Worm (Caenorhabditis elegans): Measurements from ENCODE around the gene F56D6.9.

DNA sequence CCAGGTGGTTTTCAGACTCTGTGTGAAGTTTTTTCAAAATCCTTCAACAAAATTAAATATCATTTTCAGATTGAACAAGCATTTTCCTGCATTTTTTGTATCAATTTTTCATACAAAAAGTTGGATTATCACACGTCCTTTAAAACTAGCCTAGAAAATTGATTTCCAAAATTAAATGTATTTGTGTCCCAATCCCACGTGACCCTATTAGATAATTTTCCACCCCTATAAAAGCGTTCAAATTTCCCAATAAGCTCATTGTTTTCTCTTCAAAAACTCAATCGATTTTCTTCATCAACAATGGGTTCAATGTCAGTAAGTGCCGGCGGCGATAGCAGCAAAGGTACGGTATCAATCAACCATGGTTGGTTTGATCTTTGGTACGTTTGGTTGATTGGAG lies 22.3 kb downstream of the F56D6.9 start, which contains the start of gene F56D6.19:
- no peak for TF ChIP-seq rnt-1 (tag; optimal IDR thresholded peaks at IDR 0.05)
- no peak for TF ChIP-seq isw-1 (GFP tag; IDR thresholded peaks at IDR 0.05)
- TF ChIP-seq aha-1 (tag; optimal IDR thresholded peaks at IDR 0.05): no peak
- no peak for TF ChIP-seq nhr-28 (tag; optimal IDR thresholded peaks at IDR 0.05)
- TF ChIP-seq ama-1 (optimal IDR thresholded peaks at IDR 0.05): no peak
- no peak for TF ChIP-seq lsy-2 (tag; optimal IDR thresholded peaks at IDR 0.05)
- no peak for TF ChIP-seq unc-62 (GFP tag; optimal IDR thresholded peaks at IDR 0.05)
- TF ChIP-seq zag-1 (tag; optimal IDR thresholded peaks at IDR 0.05): no peak
- TF ChIP-seq mdl-1 (tag; optimal IDR thresholded peaks at IDR 0.05): no peak
- no peak for TF ChIP-seq fkh-10 (GFP tag; optimal IDR thresholded peaks at IDR 0.05)

Measured in whole organism, L1 larva.